Worm (Caenorhabditis elegans) whole organism, late embryonic: ENCODE measurements around the gene ztf-28.
A peak's percentile ranks its signal among the peaks of the same experiment; 100 is the strongest.

Experiments used
- C08G9.2 ChIP-seq: sonication (generic microtip); optimal IDR thresholded peaks from 2 replicates; lab custom pipeline; 2016; ENCODE audit warnings: mild to moderate bottlenecking, missing genetic modification characterization, moderate library complexity, missing compliant biosample characterization
- C38D4.7 ChIP-seq: fragments of 200-800 bp; sonication (Bioruptor generic); optimal IDR thresholded peaks from 2 replicates; lab custom pipeline; 2018; ENCODE audit warnings: mild to moderate bottlenecking, missing genetic modification characterization, moderate library complexity, missing compliant biosample characterization
- K09A11.1 ChIP-seq: sonication (generic microtip); optimal IDR thresholded peaks from 2 replicates; lab custom pipeline; 2017; ENCODE audit warnings: antibody characterized with exemption, mild to moderate bottlenecking, missing genetic modification characterization, missing compliant biosample characterization; ENCODE audit not compliant: insufficient read depth
- T23F11.4 ChIP-seq: fragments of 200-800 bp; sonication (Bioruptor generic); optimal IDR thresholded peaks from 2 replicates; lab custom pipeline; 2018; ENCODE audit warnings: mild to moderate bottlenecking, missing genetic modification characterization, missing compliant biosample characterization
- ahr-1 ChIP-seq: sonication (generic microtip); optimal IDR thresholded peaks from 2 replicates; lab custom pipeline; 2016; ENCODE audit warnings: missing genetic modification characterization, missing compliant biosample characterization
- ama-1 ChIP-seq: fragments of 150-350 bp; optimal IDR thresholded peaks from 2 replicates; lab custom pipeline; 2014
- ceh-18 ChIP-seq: sonication (generic microtip); optimal IDR thresholded peaks from 2 replicates; lab custom pipeline; 2016; ENCODE audit warnings: missing genetic modification characterization, missing compliant biosample characterization
- ceh-19 ChIP-seq: fragments of 200-800 bp; sonication (Bioruptor generic); optimal IDR thresholded peaks from 2 replicates; lab custom pipeline; 2018; ENCODE audit warnings: mild to moderate bottlenecking, missing genetic modification characterization, missing compliant biosample characterization
- ceh-22 ChIP-seq: sonication (generic microtip); optimal IDR thresholded peaks from 2 replicates; lab custom pipeline; 2017; ENCODE audit warnings: missing biosample characterization, missing genetic modification characterization
- ceh-34 ChIP-seq: sonication (generic microtip); optimal IDR thresholded peaks from 2 replicates; lab custom pipeline; 2016; ENCODE audit warnings: mild to moderate bottlenecking, missing genetic modification characterization, missing compliant biosample characterization
- ceh-6 ChIP-seq: fragments of 200-800 bp; sonication (Bioruptor generic); optimal IDR thresholded peaks from 2 replicates; lab custom pipeline; 2018; ENCODE audit warnings: mild to moderate bottlenecking, missing genetic modification characterization, missing compliant biosample characterization
- che-1 ChIP-seq: sonication (generic microtip); optimal IDR thresholded peaks from 2 replicates; lab custom pipeline; 2016; ENCODE audit warnings: mild to moderate bottlenecking, missing genetic modification characterization, missing compliant biosample characterization
- dmd-4 ChIP-seq: sonication (generic microtip); optimal IDR thresholded peaks from 2 replicates; lab custom pipeline; 2016; ENCODE audit warnings: borderline replicate concordance, missing genetic modification characterization, missing compliant biosample characterization
- ets-4 ChIP-seq: sonication (generic microtip); optimal IDR thresholded peaks from 2 replicates; lab custom pipeline; 2016; ENCODE audit warnings: missing genetic modification characterization, missing compliant biosample characterization
- eyg-1 ChIP-seq: sonication (generic microtip); optimal IDR thresholded peaks from 2 replicates; lab custom pipeline; 2016; ENCODE audit warnings: missing genotype, missing genetic modification characterization, missing compliant biosample characterization
- fax-1 ChIP-seq: sonication (generic microtip); optimal IDR thresholded peaks from 2 replicates; lab custom pipeline; 2016; ENCODE audit warnings: missing genotype, missing genetic modification characterization, missing compliant biosample characterization
- fkh-10 ChIP-seq: fragments of 150-350 bp; optimal IDR thresholded peaks from 2 replicates; lab custom pipeline; 2014; ENCODE audit warnings: missing biosample characterization, missing genetic modification reagents, missing genetic modification characterization
- hlh-13 ChIP-seq: fragments of 200-800 bp; sonication (Bioruptor generic); optimal IDR thresholded peaks from 2 replicates; lab custom pipeline; 2018; ENCODE audit warnings: mild to moderate bottlenecking, missing genetic modification characterization, missing compliant biosample characterization
- hlh-15 ChIP-seq: sonication (generic microtip); optimal IDR thresholded peaks from 2 replicates; lab custom pipeline; 2016; ENCODE audit warnings: missing genetic modification characterization, missing compliant biosample characterization
- hlh-8 ChIP-seq: sonication (generic microtip); optimal IDR thresholded peaks from 2 replicates; lab custom pipeline; 2016; ENCODE audit warnings: missing genotype, missing genetic modification characterization, missing compliant biosample characterization
- lim-6 ChIP-seq: sonication (generic microtip); optimal IDR thresholded peaks from 2 replicates; lab custom pipeline; 2016; ENCODE audit warnings: missing genetic modification characterization, missing compliant biosample characterization
- odd-2 ChIP-seq: sonication (generic microtip); optimal IDR thresholded peaks from 2 replicates; lab custom pipeline; 2017; ENCODE audit warnings: antibody characterized with exemption, mild to moderate bottlenecking, missing genetic modification characterization, missing compliant biosample characterization
- pag-3 ChIP-seq: sonication (generic microtip); optimal IDR thresholded peaks from 2 replicates; lab custom pipeline; 2016; ENCODE audit warnings: missing compliant biosample characterization, missing genetic modification characterization, borderline replicate concordance
- pat-9 ChIP-seq: fragments of 200-800 bp; sonication (Bioruptor generic); optimal IDR thresholded peaks from 2 replicates; lab custom pipeline; 2018; ENCODE audit warnings: mild to moderate bottlenecking, missing genetic modification characterization, moderate library complexity, missing compliant biosample characterization
- pax-1 ChIP-seq: fragments of 150-350 bp; optimal IDR thresholded peaks from 2 replicates; lab custom pipeline; 2014; ENCODE audit warnings: missing biosample characterization, missing genetic modification characterization
- rnt-1 ChIP-seq: sonication (generic microtip); optimal IDR thresholded peaks from 2 replicates; lab custom pipeline; 2016; ENCODE audit warnings: missing genetic modification characterization, missing compliant biosample characterization
- sdc-2 ChIP-seq: sonication (generic microtip); optimal IDR thresholded peaks from 2 replicates; lab custom pipeline; 2016; ENCODE audit warnings: missing genotype, missing genetic modification characterization, missing compliant biosample characterization
- sox-2 ChIP-seq: fragments of 200-800 bp; sonication (Bioruptor generic); IDR thresholded peaks from 2 replicates; pipeline ENCODE4 v1.3.6; 2022; ENCODE audit warnings: missing genetic modification reagents, missing genetic modification characterization, missing compliant biosample characterization
- tbx-2 ChIP-seq: sonication (generic microtip); optimal IDR thresholded peaks from 2 replicates; lab custom pipeline; 2016; ENCODE audit warnings: missing genetic modification characterization, missing compliant biosample characterization
- tbx-7 ChIP-seq: sonication (generic microtip); optimal IDR thresholded peaks from 2 replicates; lab custom pipeline; 2016; ENCODE audit warnings: missing genotype, missing genetic modification characterization, missing compliant biosample characterization
- unc-3 ChIP-seq, 2 experiments: fragments of 200-800 bp in 1 of 2; sonication (Bioruptor generic) in 1 of 2; sonication (generic microtip) in 1 of 2; conservative IDR thresholded peaks in 1 of 2; optimal IDR thresholded peaks in 1 of 2; 2 replicates each; pipeline versions ENCODE4 v1.3.6 to Lab custom; 2016 to 2022; ENCODE audit warnings: missing compliant biosample characterization in 2 of 2, missing genetic modification characterization in 2 of 2, missing genetic modification reagents in 1 of 2
- unc-55 ChIP-seq: sonication (generic microtip); optimal IDR thresholded peaks from 2 replicates; lab custom pipeline; 2017; ENCODE audit warnings: missing biosample characterization, missing genetic modification reagents, missing genetic modification characterization

Gene ztf-28

ce11 chrV:2068728-2069443 is 21.6 kb upstream of the ztf-28 start:
- TF ChIP-seq ets-4 (no peak), ceh-19 (GFP tag; lab: Kevin White, UChicago) (no peak), pag-3 (no peak), C08G9.2 (tag; lab: Kevin White, UChicago) (no peak), ceh-18 (tag; lab: Kevin White, UChicago) (no peak), pat-9 (tag; lab: Kevin White, UChicago) (no peak)

- TF ChIP-seq tbx-7 (tag; lab: Kevin White, UChicago) (no peak), lim-6 (no peak)
Measured at ce11 chrV:2072807-2073206, 17.7 kb upstream of the ztf-28 start, which contains the start of gene Y40B10A.9. TSS of gene Y40B10A.9 (minus strand) at chrV:2072907.

ce11 chrV:2076043-2076442 is 14.4 kb upstream of the ztf-28 start:
- TF ChIP-seq hlh-13 (GFP tag; lab: Kevin White, UChicago) (no peak), ceh-18 (tag; lab: Kevin White, UChicago) (peak; percentile 17), unc-55 (GFP tag; lab: Kevin White, UChicago) (peak; percentile 50)

ce11 chrV:2081269-2081668 is 9.2 kb upstream of the ztf-28 start:
- no peak for TF ChIP-seq odd-2
- TF ChIP-seq pax-1 (tag; lab: Kevin White, UChicago) = no peak
- TF ChIP-seq sdc-2 = no peak
- no peak for TF ChIP-seq fkh-10 (GFP tag; lab: Kevin White, UChicago)
- no peak for TF ChIP-seq T23F11.4 (GFP tag; lab: Kevin White, UChicago)
- TF ChIP-seq dmd-4 = no peak
- TF ChIP-seq sox-2 (GFP tag; lab: Robert Waterston, UW) = no peak
- no peak for TF ChIP-seq eyg-1 (tag; lab: Kevin White, UChicago)

- TF ChIP-seq hlh-8 (tag; lab: Kevin White, UChicago) = peak; percentile 16
- TF ChIP-seq ahr-1 (tag; lab: Kevin White, UChicago) = no peak
Measured at ce11 chrV:2081894-2082293, 8.6 kb upstream of the ztf-28 start.

ce11 chrV:2083869-2084268 is 6.6 kb upstream of the ztf-28 start:
- TF ChIP-seq tbx-2 (tag; lab: Kevin White, UChicago) (no peak), C38D4.7 (GFP tag; lab: Kevin White, UChicago) (no peak), fax-1 (tag; lab: Kevin White, UChicago) (no peak), unc-3 (GFP tag; conservative IDR thresholded peaks at IDR 0.05; lab: Robert Waterston, UW) (no peak), unc-3 (tag; optimal IDR thresholded peaks at IDR 0.05; lab: Kevin White, UChicago) (no peak), unc-55 (GFP tag; lab: Kevin White, UChicago) (no peak), rnt-1 (tag; lab: Kevin White, UChicago) (no peak), dmd-4 (no peak), ama-1 (lab: Kevin White, UChicago) (no peak), ceh-34 (tag; lab: Kevin White, UChicago) (no peak), ceh-6 (GFP tag; lab: Kevin White, UChicago) (no peak), lim-6 (no peak), C08G9.2 (tag; lab: Kevin White, UChicago) (no peak), sdc-2 (no peak), ceh-22 (tag; lab: Kevin White, UChicago) (no peak), ceh-19 (GFP tag; lab: Kevin White, UChicago) (no peak), hlh-15 (tag; lab: Kevin White, UChicago) (no peak), che-1 (tag; lab: Kevin White, UChicago) (no peak), K09A11.1 (tag; lab: Kevin White, UChicago) (no peak)
- TF ChIP-seq, all 69 proteins: peak for 0
